Fruit fly (Drosophila melanogaster) whole organism, embryonic: ENCODE measurements around the gene CG3339.

Source experiments
- Asciz ChIP-seq: fragments of 200-800 bp; sonication (Bioruptor generic); optimal IDR thresholded peaks from 2 replicates; lab custom pipeline; 2017; ENCODE audit warnings: missing biosample characterization, mild to moderate bottlenecking, missing genetic modification characterization, missing genetic modification reagents
- CG11560 ChIP-seq: fragments of 200-800 bp; sonication (Bioruptor generic); IDR thresholded peaks from 3 replicates; pipeline ENCODE4 v1.3.6; 2022; ENCODE audit warnings: missing biosample characterization, missing genetic modification characterization
- CG12744 ChIP-seq: fragments of 200-800 bp; sonication (Bioruptor generic); optimal IDR thresholded peaks from 2 replicates; lab custom pipeline; 2016; ENCODE audit warnings: missing biosample characterization, missing genetic modification characterization
- CG12769 ChIP-seq: fragments of 200-800 bp; sonication (Bioruptor generic); optimal IDR thresholded peaks from 2 replicates; lab custom pipeline; 2019; ENCODE audit warnings: missing biosample characterization, mild to moderate bottlenecking, missing genetic modification characterization, moderate library complexity
- CG13287 ChIP-seq: fragments of 200-800 bp; sonication (Bioruptor generic); IDR thresholded peaks from 2 replicates; pipeline ENCODE4 v1.3.6; 2022; ENCODE audit warnings: missing biosample characterization, missing genetic modification characterization; ENCODE audit not compliant: partially characterized antibody
- CG14710 ChIP-seq: fragments of 200-800 bp; sonication (Bioruptor generic); optimal IDR thresholded peaks from 3 replicates; lab custom pipeline; 2019; ENCODE audit warnings: missing biosample characterization, mild to moderate bottlenecking, missing genetic modification characterization, moderate library complexity
- CG15269 ChIP-seq: fragments of 200-800 bp; sonication (Bioruptor generic); optimal IDR thresholded peaks from 2 replicates; lab custom pipeline; 2018; ENCODE audit warnings: missing biosample characterization, mild to moderate bottlenecking, missing genetic modification characterization, moderate library complexity
- CG15696 ChIP-seq: fragments of 200-800 bp; sonication (Bioruptor generic); optimal IDR thresholded peaks from 2 replicates; lab custom pipeline; 2019; ENCODE audit warnings: missing biosample characterization, mild to moderate bottlenecking, missing genetic modification characterization, moderate library complexity
- CG1602 ChIP-seq: fragments of 200-800 bp; sonication (Bioruptor generic); optimal IDR thresholded peaks from 3 replicates; lab custom pipeline; 2016; ENCODE audit warnings: missing biosample characterization, missing genetic modification characterization
- CG18262 ChIP-seq: fragments of 200-800 bp; optimal IDR thresholded peaks from 3 replicates; lab custom pipeline; 2019; ENCODE audit warnings: missing biosample characterization, mild to moderate bottlenecking, missing genetic modification characterization, moderate library complexity
- CG18599 ChIP-seq: fragments of 200-800 bp; sonication (Bioruptor generic); optimal IDR thresholded peaks from 3 replicates; lab custom pipeline; 2017; ENCODE audit warnings: missing biosample characterization, missing genetic modification characterization, mild to moderate bottlenecking, moderate library complexity, missing genetic modification reagents
- CG2120 ChIP-seq: fragments of 200-800 bp; sonication (Bioruptor generic); optimal IDR thresholded peaks from 3 replicates; lab custom pipeline; 2016; ENCODE audit warnings: missing biosample characterization, missing genetic modification characterization
- CG2129 ChIP-seq: fragments of 200-800 bp; sonication (Bioruptor generic); IDR thresholded peaks from 2 replicates; pipeline ENCODE4 v1.3.6; 2022; ENCODE audit warnings: missing biosample characterization, missing genetic modification characterization; ENCODE audit not compliant: partially characterized antibody
- CG3726 ChIP-seq: fragments of 200-800 bp; sonication (Bioruptor generic); IDR thresholded peaks from 3 replicates; pipeline ENCODE4, ENCODE4 v1.3.6; 2022; ENCODE audit warnings: missing biosample characterization, missing genetic modification characterization
- CG4854 ChIP-seq: fragments of 200-800 bp; sonication (Bioruptor generic); optimal IDR thresholded peaks from 2 replicates; lab custom pipeline; 2016; ENCODE audit warnings: missing biosample characterization, missing genetic modification characterization, inconsistent platforms
- CG7928 ChIP-seq: fragments of 200-800 bp; sonication (Bioruptor generic); optimal IDR thresholded peaks from 2 replicates; lab custom pipeline; 2017; ENCODE audit warnings: missing biosample characterization, mild to moderate bottlenecking, missing genetic modification characterization
- CG9609 ChIP-seq: fragments of 200-800 bp; sonication (Bioruptor generic); optimal IDR thresholded peaks from 3 replicates; lab custom pipeline; 2016; ENCODE audit warnings: missing biosample characterization, missing genetic modification characterization
- CG9797 ChIP-seq: fragments of 200-800 bp; sonication (Bioruptor generic); optimal IDR thresholded peaks from 3 replicates; lab custom pipeline; 2018; ENCODE audit warnings: missing biosample characterization, mild to moderate bottlenecking, missing genetic modification characterization
- CkIIα-i1 ChIP-seq: fragments of 200-800 bp; sonication (Bioruptor generic); IDR thresholded peaks from 2 replicates; pipeline ENCODE4 v1.3.6; 2022; ENCODE audit warnings: missing biosample characterization, missing genetic modification characterization
- Dll ChIP-seq: fragments of 200-800 bp; sonication (Bioruptor generic); IDR thresholded peaks from 4 replicates; pipeline ENCODE4 v1.3.6; 2022; ENCODE audit warnings: missing biosample characterization, missing genetic modification characterization; ENCODE audit not compliant: partially characterized antibody
- Drgx ChIP-seq: fragments of 200-800 bp; sonication (Bioruptor generic); IDR thresholded peaks from 2 replicates; pipeline ENCODE4 v1.3.6; 2022; ENCODE audit warnings: missing biosample characterization, missing genetic modification characterization
- Eip74EF ChIP-seq, 2 experiments: fragments of 200-800 bp in 1 of 2; fragments of >200 bp in 1 of 2; sonication (Bioruptor generic) in 1 of 2; optimal IDR thresholded peaks; 2 replicates each; lab custom pipeline; 2017 to 2019; ENCODE audit warnings: missing biosample characterization in 2 of 2, missing genetic modification characterization in 2 of 2, mild to moderate bottlenecking in 1 of 2, moderate library complexity in 1 of 2
- Hr3 ChIP-seq: fragments of 200-800 bp; sonication (Bioruptor generic); optimal IDR thresholded peaks from 3 replicates; lab custom pipeline; 2016; ENCODE audit warnings: missing biosample characterization, missing genetic modification characterization
- Hr78 ChIP-seq, 2 experiments: fragments of 200-800 bp in 1 of 2; fragments of >200 bp in 1 of 2; sonication (Bioruptor generic) in 1 of 2; optimal IDR thresholded peaks; 2 replicates each; lab custom pipeline; 2017 to 2019; ENCODE audit warnings: missing biosample characterization in 2 of 2, missing genetic modification characterization in 2 of 2, mild to moderate bottlenecking in 1 of 2, moderate library complexity in 1 of 2
- Lim3 ChIP-seq: fragments of 200-800 bp; sonication (Bioruptor generic); IDR thresholded peaks from 2 replicates; pipeline ENCODE4 v1.3.6; 2022; ENCODE audit warnings: missing biosample characterization, missing genetic modification characterization
- MTF-1 ChIP-seq: fragments of 200-800 bp; sonication (Bioruptor generic); optimal IDR thresholded peaks from 2 replicates; lab custom pipeline; 2018; ENCODE audit warnings: missing biosample characterization, mild to moderate bottlenecking, missing genetic modification characterization, borderline replicate concordance
- Scr ChIP-seq: fragments of 200-800 bp; sonication (Bioruptor generic); IDR thresholded peaks from 2 replicates; pipeline ENCODE4 v1.3.6; 2022; ENCODE audit warnings: missing biosample characterization, missing genetic modification characterization; ENCODE audit not compliant: partially characterized antibody
- abd-A ChIP-seq: fragments of 200-800 bp; sonication (Bioruptor generic); optimal IDR thresholded peaks from 3 replicates; lab custom pipeline; 2019; ENCODE audit warnings: missing biosample characterization, mild to moderate bottlenecking, missing genetic modification characterization, moderate library complexity
- al ChIP-seq: fragments of 200-800 bp; sonication (Bioruptor generic); IDR thresholded peaks from 2 replicates; pipeline ENCODE4 v1.3.6; 2022; ENCODE audit warnings: missing biosample characterization, missing genetic modification characterization
- amos ChIP-seq: fragments of 200-800 bp; sonication (Bioruptor generic); IDR thresholded peaks from 2 replicates; pipeline ENCODE4 v1.3.6; 2022; ENCODE audit warnings: missing biosample characterization, missing genetic modification characterization; ENCODE audit not compliant: partially characterized antibody
- ara ChIP-seq: fragments of 200-800 bp; sonication (Bioruptor generic); IDR thresholded peaks from 2 replicates; pipeline ENCODE4 v1.3.6; 2022; ENCODE audit warnings: missing biosample characterization, missing genetic modification characterization
- bab2 ChIP-seq: fragments of 200-800 bp; sonication (Bioruptor generic); optimal IDR thresholded peaks from 2 replicates; lab custom pipeline; 2016; ENCODE audit warnings: missing biosample characterization, missing genetic modification characterization
- cas ChIP-seq: fragments of 200-800 bp; sonication (Bioruptor generic); IDR thresholded peaks from 2 replicates; pipeline ENCODE4 v1.3.6; 2022; ENCODE audit warnings: missing biosample characterization, missing genetic modification characterization
- crc ChIP-seq: fragments of 200-800 bp; sonication (Bioruptor generic); optimal IDR thresholded peaks from 2 replicates; lab custom pipeline; 2016; ENCODE audit warnings: missing biosample characterization, missing genetic modification characterization
- croc ChIP-seq: fragments of 200-800 bp; sonication (Bioruptor generic); conservative IDR thresholded peaks from 3 replicates; pipeline ENCODE4 v1.3.6; 2022; ENCODE audit warnings: missing biosample characterization, missing genetic modification characterization
- crp ChIP-seq, 2 experiments: fragments of 200-800 bp; sonication (Bioruptor generic); optimal IDR thresholded peaks; 2 replicates in 1 of 2; 3 replicates in 1 of 2; lab custom pipeline; 2017; ENCODE audit warnings: missing biosample characterization in 2 of 2, missing genetic modification characterization in 2 of 2, mild to moderate bottlenecking in 1 of 2, moderate library complexity in 1 of 2
- dmrt99B ChIP-seq: fragments of 200-800 bp; sonication (Bioruptor generic); optimal IDR thresholded peaks from 2 replicates; lab custom pipeline; 2018; ENCODE audit warnings: missing biosample characterization, mild to moderate bottlenecking, missing genetic modification characterization, moderate library complexity
- hth ChIP-seq: fragments of >200 bp; optimal IDR thresholded peaks from 2 replicates; lab custom pipeline; 2017; ENCODE audit warnings: inconsistent platforms
- kah ChIP-seq: fragments of 200-800 bp; sonication (Bioruptor generic); optimal IDR thresholded peaks from 2 replicates; lab custom pipeline; 2018; ENCODE audit warnings: missing biosample characterization, mild to moderate bottlenecking, missing genetic modification characterization
- lab ChIP-seq: fragments of 200-800 bp; sonication (Bioruptor generic); optimal IDR thresholded peaks from 3 replicates; lab custom pipeline; 2017; ENCODE audit warnings: missing biosample characterization, missing genetic modification characterization, mild to moderate bottlenecking, moderate library complexity, missing genetic modification reagents
- nerfin-2 ChIP-seq: fragments of 200-800 bp; sonication (Bioruptor generic); IDR thresholded peaks from 2 replicates; pipeline ENCODE4 v1.3.6; 2022; ENCODE audit warnings: missing biosample characterization, missing genetic modification characterization; ENCODE audit not compliant: partially characterized antibody
- pho ChIP-seq: fragments of 200-800 bp; sonication (Bioruptor generic); optimal IDR thresholded peaks from 2 replicates; lab custom pipeline; 2016; ENCODE audit warnings: missing biosample characterization, missing genetic modification characterization
- pita ChIP-seq: fragments of 200-800 bp; sonication (Bioruptor generic); optimal IDR thresholded peaks from 2 replicates; lab custom pipeline; 2017; ENCODE audit warnings: missing biosample characterization, mild to moderate bottlenecking, missing genetic modification characterization
- tap ChIP-seq: fragments of 200-800 bp; optimal IDR thresholded peaks from 3 replicates; lab custom pipeline; 2019; ENCODE audit warnings: missing biosample characterization, mild to moderate bottlenecking, missing genetic modification characterization, moderate library complexity
- tin ChIP-seq: fragments of 200-800 bp; sonication (Bioruptor generic); optimal IDR thresholded peaks from 3 replicates; lab custom pipeline; 2016; ENCODE audit warnings: missing biosample characterization, missing genetic modification characterization
- trh ChIP-seq: fragments of 200-800 bp; sonication (Bioruptor generic); optimal IDR thresholded peaks from 2 replicates; lab custom pipeline; 2016; ENCODE audit warnings: missing biosample characterization, missing genetic modification characterization
- zfh1 ChIP-seq: fragments of 200-800 bp; sonication (Bioruptor generic); IDR thresholded peaks from 3 replicates; pipeline ENCODE4 v1.3.6; 2022; ENCODE audit warnings: missing biosample characterization, missing genetic modification characterization

CG3339 gene

DNA sequence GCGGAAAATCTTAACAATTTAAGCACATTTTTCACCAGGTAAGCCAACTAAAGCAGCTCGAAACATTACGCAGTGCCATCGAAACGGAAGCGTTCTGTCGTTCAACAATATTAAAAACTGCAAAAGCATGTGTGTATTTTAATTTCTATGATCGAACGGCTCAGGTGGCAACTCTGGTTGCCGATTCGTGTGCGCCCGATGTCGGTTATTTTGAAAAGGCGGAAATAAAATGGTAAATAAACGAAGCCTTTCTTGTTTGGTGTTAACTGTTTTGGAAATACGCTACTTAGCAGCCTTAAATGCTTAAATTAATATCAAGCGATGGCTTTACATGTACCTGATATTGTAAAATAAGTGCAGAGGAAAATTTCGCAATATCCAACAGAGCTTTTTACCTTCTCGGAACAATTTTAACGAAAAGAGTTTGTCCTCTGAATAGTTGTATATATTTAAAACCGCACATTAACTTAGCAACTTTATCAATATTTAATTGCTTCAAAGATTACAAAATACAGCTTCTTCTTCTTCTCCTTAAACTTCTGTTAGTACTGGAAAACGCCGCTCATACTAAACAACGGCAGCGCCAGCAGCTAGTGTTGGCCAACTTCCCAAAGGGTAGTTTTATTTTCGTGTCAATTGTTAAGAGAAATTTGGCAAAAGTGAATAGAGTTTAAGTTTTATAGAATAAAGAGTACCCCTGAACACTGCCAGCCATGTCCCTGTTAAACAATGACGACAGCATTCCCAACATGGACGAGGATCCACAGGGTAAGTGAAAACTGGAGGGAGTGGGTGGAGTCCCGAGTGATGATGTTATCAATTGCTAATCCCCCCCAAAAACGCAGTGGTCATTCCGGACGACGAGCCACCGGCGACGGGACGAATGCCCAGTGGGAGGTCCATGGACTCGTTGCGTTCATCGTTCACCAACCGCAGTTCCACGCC lies 48.7 kb downstream of the CG3339 start, which contains the start of gene CG5934 (continued):
- TF ChIP-seq CG18599 (GFP tag; lab: Kevin White, UChicago) (peak; percentile 45), tap (tag; lab: Kevin White, UChicago) (peak; percentile 3), dmrt99B (tag; lab: Kevin White, UChicago) (no peak), CG14710 (tag; lab: Kevin White, UChicago) (peak; percentile 39), CG4854 (GFP tag; lab: Kevin White, UChicago) (no peak), Scr (GFP tag; lab: Robert Waterston, UW) (no peak), crp (GFP tag; optimal IDR thresholded peaks at IDR 0.05; lab: Kevin White, UChicago) (peak in 1 of 2 experiments; percentile 72), Dll (GFP tag; lab: Robert Waterston, UW) (no peak), nerfin-2 (GFP tag; lab: Robert Waterston, UW) (no peak), MTF-1 (GFP tag; lab: Kevin White, UChicago) (no peak), CG7928 (no peak), crc (GFP tag; lab: Kevin White, UChicago) (no peak), tin (peak; percentile 10), hth (lab: Kevin White, UChicago) (no peak), abd-A (tag; lab: Kevin White, UChicago) (no peak), CG1602 (GFP tag; lab: Kevin White, UChicago) (no peak), lab (GFP tag; lab: Kevin White, UChicago) (peak; percentile 45), Asciz (GFP tag; lab: Kevin White, UChicago) (no peak), cas (GFP tag; lab: Robert Waterston, UW) (no peak), Lim3 (GFP tag; lab: Robert Waterston, UW) (no peak), CG11560 (tag; lab: Robert Waterston, UW) (no peak), al (GFP tag; lab: Robert Waterston, UW) (no peak), ara (GFP tag; lab: Robert Waterston, UW) (no peak), bab2 (peak; percentile 38), croc (no peak), Hr78 (GFP tag; optimal IDR thresholded peaks at IDR 0.05; lab: Kevin White, UChicago) (no peak), Drgx (GFP tag; lab: Robert Waterston, UW) (no peak), CG3726 (no peak), CG2120 (GFP tag; lab: Kevin White, UChicago) (peak; percentile 59), CG15696 (tag; lab: Kevin White, UChicago) (no peak), CkIIα-i1 (GFP tag; lab: Robert Waterston, UW) (no peak), Eip74EF (GFP tag; optimal IDR thresholded peaks at IDR 0.05; lab: Kevin White, UChicago) (peak in 1 of 2 experiments; percentile 12), trh (GFP tag; lab: Kevin White, UChicago) (no peak), CG9609 (GFP tag; lab: Kevin White, UChicago) (no peak), CG2129 (GFP tag; lab: Robert Waterston, UW) (no peak), CG12744 (no peak), CG18262 (no peak), CG9797 (GFP tag; lab: Kevin White, UChicago) (no peak), Hr3 (peak; percentile 22), kah (no peak), CG12769 (tag; lab: Kevin White, UChicago) (peak; percentile 17), amos (GFP tag; lab: Robert Waterston, UW) (peak; percentile 25; the same call in 1 of the 2 replicates), pita (GFP tag; lab: Kevin White, UChicago) (no peak), CG13287 (peak; percentile 24), CG15269 (tag; lab: Kevin White, UChicago) (no peak), zfh1 (GFP tag; lab: Robert Waterston, UW) (peak; percentile 18; the same call in 1 of the 3 replicates), pho (GFP tag; lab: Kevin White, UChicago) (peak; percentile 31)
